Fruit fly (Drosophila melanogaster): ENCODE measurements around the gene Sfp24Ba.

DNA sequence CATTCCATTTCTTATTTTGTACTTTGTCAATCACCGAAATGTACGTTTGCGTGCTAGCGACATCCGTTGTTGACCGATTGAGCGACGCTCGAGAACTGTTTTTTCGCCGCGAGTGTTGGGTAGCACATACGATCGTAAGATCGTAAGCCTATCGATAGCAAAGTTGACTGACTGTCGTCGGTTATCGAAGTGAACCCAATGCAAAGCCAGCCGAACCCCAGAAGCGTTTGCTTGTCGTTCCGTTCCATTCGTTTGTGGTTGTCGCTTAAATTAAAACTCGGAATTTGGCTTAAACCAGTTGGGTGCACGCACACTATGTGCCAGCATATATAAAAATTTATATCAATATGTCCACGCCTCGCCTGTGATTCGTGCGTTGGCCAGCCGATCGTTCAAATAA is 22.3 kb downstream of the Sfp24Ba start:
- TF ChIP-seq CG7745 (tag; optimal IDR thresholded peaks at IDR 0.05) (no peak), CG10274 (GFP tag; optimal IDR thresholded peaks at IDR 0.05) (no peak), CG8478 (optimal IDR thresholded peaks at IDR 0.05) (no peak), CG7786 (GFP tag; optimal IDR thresholded peaks at IDR 0.05) (no peak)
